Worm (Caenorhabditis elegans): ENCODE data around the gene sec-16A.1.

The sec-16A.1 gene

ce11 chrIII:9125789-9126304, at the start of gene sec-16A.1:
sec-16A.1 (plus strand) TSS chrIII:9125839.
- TF ChIP-seq klf-2 (GFP tag; conservative IDR thresholded peaks at IDR 0.05) = no peak
- no peak for TF ChIP-seq cog-1 (tag; optimal IDR thresholded peaks at IDR 0.05)
- TF ChIP-seq ref-1 (GFP tag; conservative IDR thresholded peaks at IDR 0.05) = no peak
- TF ChIP-seq ztf-29 (GFP tag; IDR thresholded peaks at IDR 0.05) = no peak
- no peak for TF ChIP-seq med-1 (GFP tag; optimal IDR thresholded peaks at IDR 0.05; ENCODE audit: insufficient read depth)
- TF ChIP-seq flt-1 (GFP tag; IDR thresholded peaks at IDR 0.05) = no peak
- no peak for TF ChIP-seq T22C8.4 (GFP tag; IDR thresholded peaks at IDR 0.05)
- no peak for TF ChIP-seq ztf-23 (GFP tag; IDR thresholded peaks at IDR 0.05)
- no peak for TF ChIP-seq tab-1 (GFP tag; IDR thresholded peaks at IDR 0.05)

- TF ChIP-seq T22C8.4 (GFP tag; IDR thresholded peaks at IDR 0.05) (no peak), ztf-23 (GFP tag; IDR thresholded peaks at IDR 0.05) (no peak), tab-1 (GFP tag; IDR thresholded peaks at IDR 0.05) (no peak), flt-1 (GFP tag; IDR thresholded peaks at IDR 0.05) (no peak), ref-1 (GFP tag; conservative IDR thresholded peaks at IDR 0.05) (no peak), cog-1 (tag; optimal IDR thresholded peaks at IDR 0.05) (no peak), klf-2 (GFP tag; conservative IDR thresholded peaks at IDR 0.05) (no peak), med-1 (GFP tag; optimal IDR thresholded peaks at IDR 0.05; ENCODE audit: insufficient read depth) (no peak), ztf-29 (GFP tag; IDR thresholded peaks at IDR 0.05) (no peak)
Measured at ce11 chrIII:9077708-9078107, 47.9 kb upstream of the sec-16A.1 start, which contains the start of gene F02A9.1. F02A9.1 (minus strand) TSS chrIII:9077808.

DNA sequence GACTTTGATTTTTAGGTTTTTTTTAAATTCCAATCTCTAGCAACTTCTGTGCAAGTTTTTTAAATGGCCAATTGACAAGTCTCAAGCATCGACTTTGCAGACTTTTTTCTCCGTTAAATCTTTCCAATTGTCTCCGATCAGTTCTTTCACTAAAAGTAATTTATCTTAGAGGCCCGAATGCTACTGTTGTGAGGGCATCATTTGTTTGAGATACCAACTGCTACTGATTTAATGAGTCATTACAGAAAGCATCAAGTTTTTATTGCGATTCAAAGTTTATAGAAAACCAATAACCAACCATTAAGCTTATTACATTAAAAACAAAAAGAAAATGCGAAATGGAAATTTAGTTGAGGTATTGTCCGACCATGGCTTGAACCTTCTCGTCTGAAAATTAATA, 45.5 kb upstream of the sec-16A.1 start:
- TF ChIP-seq flt-1 (GFP tag; IDR thresholded peaks at IDR 0.05) (no peak), ztf-23 (GFP tag; IDR thresholded peaks at IDR 0.05) (no peak), ztf-29 (GFP tag; IDR thresholded peaks at IDR 0.05) (no peak), klf-2 (GFP tag; conservative IDR thresholded peaks at IDR 0.05) (no peak), med-1 (GFP tag; optimal IDR thresholded peaks at IDR 0.05; ENCODE audit: insufficient read depth) (no peak), cog-1 (tag; optimal IDR thresholded peaks at IDR 0.05) (no peak), tab-1 (GFP tag; IDR thresholded peaks at IDR 0.05) (no peak), ref-1 (GFP tag; conservative IDR thresholded peaks at IDR 0.05) (no peak), T22C8.4 (GFP tag; IDR thresholded peaks at IDR 0.05) (no peak)

DNA sequence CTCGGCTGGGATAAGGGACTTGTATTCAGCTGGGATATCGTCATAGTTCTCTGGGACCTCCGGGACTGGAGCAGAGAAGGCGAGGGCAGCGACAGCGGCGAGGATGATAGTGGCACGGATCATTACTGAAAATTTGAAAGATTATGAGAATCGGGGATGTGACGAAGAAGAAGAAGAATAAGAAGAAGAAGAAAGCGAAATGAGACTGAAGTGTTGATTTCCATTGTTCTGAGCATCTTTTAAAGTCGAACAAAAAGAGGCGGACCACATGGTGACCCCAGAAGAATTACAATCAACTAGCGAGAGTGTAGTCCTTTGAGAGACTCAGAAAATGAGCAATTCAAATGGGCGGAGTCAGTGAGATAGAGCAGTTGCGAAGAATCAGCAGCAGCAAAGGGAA, 44.6 kb upstream of the sec-16A.1 start, which contains the start of gene far-1:
Gene far-1 (minus strand): TSS at position 125 of the 400 bp plus-strand sequence.
- TF ChIP-seq ztf-23 (GFP tag; IDR thresholded peaks at IDR 0.05) = no peak
- TF ChIP-seq tab-1 (GFP tag; IDR thresholded peaks at IDR 0.05) = no peak
- TF ChIP-seq T22C8.4 (GFP tag; IDR thresholded peaks at IDR 0.05) = no peak
- TF ChIP-seq klf-2 (GFP tag; conservative IDR thresholded peaks at IDR 0.05) = no peak
- TF ChIP-seq ztf-29 (GFP tag; IDR thresholded peaks at IDR 0.05) = no peak
- TF ChIP-seq cog-1 (tag; optimal IDR thresholded peaks at IDR 0.05) = no peak
- TF ChIP-seq ref-1 (GFP tag; conservative IDR thresholded peaks at IDR 0.05) = no peak
- TF ChIP-seq flt-1 (GFP tag; IDR thresholded peaks at IDR 0.05) = no peak

DNA sequence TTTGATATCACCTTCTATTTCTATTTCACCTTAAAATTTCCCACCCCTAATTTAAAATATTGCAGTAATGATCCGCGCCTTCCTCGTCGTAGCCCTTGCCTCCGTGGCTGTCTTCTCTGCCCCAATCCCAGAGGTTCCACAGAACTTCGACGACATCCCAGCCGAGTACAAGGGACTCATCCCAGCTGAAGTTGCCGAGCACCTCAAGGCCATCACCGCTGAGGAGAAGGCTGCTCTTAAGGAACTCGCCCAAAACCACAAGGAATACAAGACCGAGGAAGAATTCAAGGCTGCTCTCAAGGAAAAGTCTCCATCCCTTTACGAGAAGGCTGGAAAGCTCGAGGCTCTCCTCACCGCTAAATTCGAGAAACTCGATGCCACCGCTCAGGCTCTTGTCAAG, 43.9 kb upstream of the sec-16A.1 start, which contains the start of gene far-2:
Gene far-2 (plus strand): TSS at position 66 of the 400 bp plus-strand sequence.
- TF ChIP-seq T22C8.4 (GFP tag; IDR thresholded peaks at IDR 0.05) (no peak), flt-1 (GFP tag; IDR thresholded peaks at IDR 0.05) (no peak), med-1 (GFP tag; optimal IDR thresholded peaks at IDR 0.05; ENCODE audit: insufficient read depth) (no peak), ztf-23 (GFP tag; IDR thresholded peaks at IDR 0.05) (no peak), ztf-29 (GFP tag; IDR thresholded peaks at IDR 0.05) (no peak), tab-1 (GFP tag; IDR thresholded peaks at IDR 0.05) (no peak), ref-1 (GFP tag; conservative IDR thresholded peaks at IDR 0.05) (no peak), cog-1 (tag; optimal IDR thresholded peaks at IDR 0.05) (no peak), klf-2 (GFP tag; conservative IDR thresholded peaks at IDR 0.05) (no peak)

DNA sequence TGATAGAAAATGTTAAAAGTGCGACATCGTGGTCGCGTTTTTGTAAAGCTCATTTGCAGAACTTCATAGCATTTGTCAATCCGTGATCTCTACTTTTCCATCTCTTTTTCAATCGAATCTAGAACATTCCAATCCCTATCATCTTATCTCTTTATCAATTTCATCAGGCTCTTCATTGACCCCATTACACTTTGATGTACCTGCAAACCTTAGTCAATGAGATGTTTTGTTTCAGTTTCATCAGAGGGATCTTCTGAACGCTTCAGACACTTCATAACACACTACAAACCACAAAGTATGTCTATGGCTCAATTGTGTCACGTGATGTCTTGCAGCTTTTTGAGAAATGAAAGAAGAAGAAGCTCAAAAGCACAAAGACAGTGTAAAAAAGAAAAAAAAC, 42.5 kb upstream of the sec-16A.1 start:
- TF ChIP-seq ztf-23 (GFP tag; IDR thresholded peaks at IDR 0.05) = no peak
- TF ChIP-seq klf-2 (GFP tag; conservative IDR thresholded peaks at IDR 0.05) = no peak
- TF ChIP-seq med-1 (GFP tag; optimal IDR thresholded peaks at IDR 0.05; ENCODE audit: insufficient read depth) = no peak
- TF ChIP-seq tab-1 (GFP tag; IDR thresholded peaks at IDR 0.05) = no peak
- no peak for TF ChIP-seq ztf-29 (GFP tag; IDR thresholded peaks at IDR 0.05)
- TF ChIP-seq flt-1 (GFP tag; IDR thresholded peaks at IDR 0.05) = no peak
- no peak for TF ChIP-seq T22C8.4 (GFP tag; IDR thresholded peaks at IDR 0.05)
- no peak for TF ChIP-seq cog-1 (tag; optimal IDR thresholded peaks at IDR 0.05)
- TF ChIP-seq ref-1 (GFP tag; conservative IDR thresholded peaks at IDR 0.05) = no peak

ce11 chrIII:9084329-9084728, 41.3 kb upstream of the sec-16A.1 start:
- TF ChIP-seq flt-1 (GFP tag; IDR thresholded peaks at IDR 0.05) = no peak
- no peak for TF ChIP-seq cog-1 (tag; optimal IDR thresholded peaks at IDR 0.05)
- TF ChIP-seq ztf-23 (GFP tag; IDR thresholded peaks at IDR 0.05) = 0 out of 2 replicates have a peak, but pooled peaks have one; percentile 33

DNA sequence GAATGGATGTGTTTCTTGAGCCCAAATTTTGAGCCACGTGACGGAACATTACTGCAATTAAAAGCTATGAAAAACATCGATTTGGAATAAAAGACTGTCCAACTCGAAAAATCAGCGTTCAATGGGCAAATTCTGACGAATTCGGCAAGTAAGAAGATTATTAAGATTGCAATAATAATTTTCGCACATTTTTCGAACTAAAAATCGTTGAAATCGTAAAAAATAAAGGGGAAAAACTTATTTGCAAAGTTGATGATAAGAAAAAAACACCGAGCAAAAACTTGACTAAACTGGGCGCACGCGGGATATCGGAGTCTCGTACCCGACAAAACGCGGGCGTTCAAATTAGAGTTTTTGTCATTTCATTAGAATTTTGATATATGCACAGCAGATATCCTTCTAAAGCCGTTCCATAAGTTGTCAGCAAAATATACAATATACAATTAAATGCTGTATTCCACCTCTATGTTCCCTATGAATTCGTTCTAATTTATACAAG, 36.3 kb upstream of the sec-16A.1 start, which contains the start of the genes mccc-2 and mrpl-44:
Gene mccc-2 (minus strand): TSS at position 51 of the 499 bp plus-strand sequence.
Gene mrpl-44 (minus strand): TSS at position 51 of the 499 bp plus-strand sequence.
- TF ChIP-seq ztf-23 (GFP tag; IDR thresholded peaks at IDR 0.05) (no peak), med-1 (GFP tag; optimal IDR thresholded peaks at IDR 0.05; ENCODE audit: insufficient read depth) (no peak), T22C8.4 (GFP tag; IDR thresholded peaks at IDR 0.05) (no peak), tab-1 (GFP tag; IDR thresholded peaks at IDR 0.05) (no peak), cog-1 (tag; optimal IDR thresholded peaks at IDR 0.05) (no peak), ztf-29 (GFP tag; IDR thresholded peaks at IDR 0.05) (no peak), klf-2 (GFP tag; conservative IDR thresholded peaks at IDR 0.05) (no peak), ref-1 (GFP tag; conservative IDR thresholded peaks at IDR 0.05) (no peak), flt-1 (GFP tag; IDR thresholded peaks at IDR 0.05) (no peak)

DNA sequence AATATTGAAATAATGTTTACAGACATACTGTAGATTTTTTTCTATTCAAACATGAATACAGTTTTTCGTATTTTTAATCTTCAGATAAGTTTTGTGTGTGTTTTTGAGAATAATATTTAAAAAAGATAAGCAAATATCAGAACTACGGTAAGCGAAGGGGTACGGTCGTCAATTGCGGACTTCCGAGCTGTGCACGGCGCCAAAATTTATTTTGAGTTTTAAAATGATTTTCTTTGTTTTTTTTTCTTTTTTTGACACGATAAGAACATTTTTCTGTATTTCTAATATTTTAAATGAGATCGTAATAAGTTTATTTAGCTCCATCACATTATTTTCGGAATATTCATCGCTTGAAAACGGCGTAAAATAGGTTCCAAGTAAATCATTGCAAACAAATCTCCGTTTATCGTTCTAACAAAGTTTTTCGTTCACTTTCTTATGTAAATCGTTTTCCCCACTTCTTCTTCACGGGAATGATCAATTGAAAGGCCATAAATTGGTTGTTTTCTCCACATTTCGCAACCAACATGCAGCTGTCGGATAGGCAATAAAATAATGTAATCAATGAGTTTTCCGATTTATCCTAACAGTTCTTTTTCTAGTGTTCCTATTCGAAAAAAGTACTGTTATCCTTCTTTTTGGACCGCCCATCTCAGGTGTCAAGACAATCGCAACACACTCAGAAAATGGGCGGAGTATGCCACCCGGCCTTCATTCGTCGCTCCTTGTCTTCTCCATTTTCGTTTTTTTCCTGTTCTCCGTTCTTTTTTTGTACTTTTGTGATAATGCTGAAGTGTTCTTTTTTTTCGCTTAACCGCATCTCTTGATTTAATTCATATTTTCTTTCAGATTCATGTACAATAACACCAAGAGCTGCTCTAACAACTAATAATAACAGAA, 34.0 kb upstream of the sec-16A.1 start, which contains the start of gene glp-1:
Gene glp-1 (plus strand): TSS at position 850 of the 900 bp plus-strand sequence.
- TF ChIP-seq ztf-29 (GFP tag; IDR thresholded peaks at IDR 0.05) (no peak), ztf-23 (GFP tag; IDR thresholded peaks at IDR 0.05) (no peak), tab-1 (GFP tag; IDR thresholded peaks at IDR 0.05) (no peak)
